Worm (Caenorhabditis elegans) whole organism, mixed stage, embryonic: ENCODE measurements around the gene F28C6.5.

Source experiments
- bed-3 ChIP-seq: fragments of 200-800 bp; sonication (Bioruptor generic); optimal IDR thresholded peaks from 3 replicates; lab custom pipeline; 2018; ENCODE audit warnings: mild to moderate bottlenecking, missing genetic modification characterization, moderate library complexity, missing compliant biosample characterization
- lin-32 ChIP-seq: fragments of 200-800 bp; sonication (Bioruptor generic); optimal IDR thresholded peaks from 2 replicates; lab custom pipeline; 2018; ENCODE audit warnings: mild to moderate bottlenecking, missing genetic modification characterization, missing compliant biosample characterization
- nhr-12 ChIP-seq: fragments of 150-350 bp; optimal IDR thresholded peaks from 2 replicates; lab custom pipeline; 2014; ENCODE audit warnings: missing biosample characterization, missing genetic modification characterization
- ztf-11 ChIP-seq: fragments of 150-350 bp; optimal IDR thresholded peaks from 2 replicates; lab custom pipeline; 2014; ENCODE audit warnings: missing biosample characterization, missing genetic modification characterization

DNA sequence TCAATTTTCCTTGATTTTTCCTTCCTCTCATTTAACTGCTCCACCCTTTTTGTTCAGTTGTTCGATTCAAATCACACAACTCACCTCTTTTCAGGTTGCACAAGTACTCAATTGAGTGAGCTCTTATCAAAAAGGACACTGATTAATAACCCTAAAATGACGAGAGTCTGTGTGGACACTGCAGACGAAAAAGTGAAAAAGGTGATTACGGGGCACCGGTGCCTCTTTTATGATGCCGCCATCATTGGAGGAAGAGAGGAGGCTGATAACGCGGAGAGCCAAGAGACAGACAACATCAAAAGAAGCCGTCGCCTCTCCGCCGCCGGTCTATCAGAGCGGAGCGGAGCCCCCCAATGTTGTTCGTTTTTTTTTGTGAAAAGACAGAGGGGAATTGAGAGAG, 25.8 kb downstream of the F28C6.5 start, which contains the start of gene sptf-2:
- TF ChIP-seq lin-32 (GFP tag; lab: Kevin White, UChicago), result no peak
- TF ChIP-seq ztf-11 (tag; lab: Kevin White, UChicago), result no peak
- TF ChIP-seq nhr-12 (tag; lab: Kevin White, UChicago), result no peak
- TF ChIP-seq bed-3, result no peak
